Fruit fly (Drosophila melanogaster) whole organism, embryonic: Measurements from ENCODE around the gene CG32437.

Experiments used
- Ada2b ChIP-seq: fragments of 200-800 bp; sonication (Bioruptor generic); IDR thresholded peaks from 2 replicates; pipeline ENCODE4 v1.3.6; 2022; ENCODE audit warnings: missing biosample characterization, missing genetic modification characterization
- BEAF-32 ChIP-seq: fragments of 200-800 bp; sonication (Bioruptor generic); optimal IDR thresholded peaks from 3 replicates; lab custom pipeline; 2017; ENCODE audit warnings: missing biosample characterization, missing genetic modification characterization, mild to moderate bottlenecking, moderate library complexity, missing genetic modification reagents
- Bdp1 ChIP-seq: fragments of 200-800 bp; sonication (Bioruptor generic); optimal IDR thresholded peaks from 3 replicates; lab custom pipeline; 2016; ENCODE audit warnings: missing biosample characterization, missing genetic modification characterization
- CG14014 ChIP-seq: fragments of 200-800 bp; sonication (Bioruptor generic); IDR thresholded peaks from 2 replicates; pipeline ENCODE4 v1.3.6; 2022; ENCODE audit warnings: missing biosample characterization, missing genetic modification characterization
- CG15269 ChIP-seq: fragments of 200-800 bp; sonication (Bioruptor generic); optimal IDR thresholded peaks from 2 replicates; lab custom pipeline; 2018; ENCODE audit warnings: missing biosample characterization, mild to moderate bottlenecking, missing genetic modification characterization, moderate library complexity
- CG1603 ChIP-seq: fragments of 200-800 bp; sonication (Bioruptor generic); optimal IDR thresholded peaks from 2 replicates; lab custom pipeline; 2019; ENCODE audit warnings: missing biosample characterization, mild to moderate bottlenecking, missing genetic modification characterization, moderate library complexity
- CG16815 ChIP-seq: fragments of 200-800 bp; sonication (Bioruptor generic); optimal IDR thresholded peaks from 3 replicates; lab custom pipeline; 2017; ENCODE audit warnings: missing biosample characterization, mild to moderate bottlenecking, missing genetic modification characterization
- CG17829 ChIP-seq: fragments of 200-800 bp; optimal IDR thresholded peaks from 2 replicates; lab custom pipeline; 2019; ENCODE audit warnings: missing biosample characterization, mild to moderate bottlenecking, missing genetic modification characterization, moderate library complexity
- CG18764 ChIP-seq: fragments of 200-800 bp; sonication (Bioruptor generic); optimal IDR thresholded peaks from 3 replicates; lab custom pipeline; 2016; ENCODE audit warnings: missing biosample characterization, missing genetic modification characterization
- CG3065 ChIP-seq: fragments of 200-800 bp; sonication (Bioruptor generic); optimal IDR thresholded peaks from 2 replicates; lab custom pipeline; 2016; ENCODE audit warnings: missing biosample characterization, missing genetic modification characterization
- CG4820 ChIP-seq: fragments of 200-800 bp; sonication (Bioruptor generic); optimal IDR thresholded peaks from 3 replicates; lab custom pipeline; 2016; ENCODE audit warnings: missing biosample characterization, missing genetic modification characterization
- CG5180 ChIP-seq: fragments of 200-800 bp; sonication (Bioruptor generic); optimal IDR thresholded peaks from 3 replicates; lab custom pipeline; 2017; ENCODE audit warnings: missing biosample characterization, missing genetic modification characterization, mild to moderate bottlenecking, moderate library complexity, missing genetic modification reagents
- CG6272 ChIP-seq: fragments of 200-800 bp; sonication (Bioruptor generic); IDR thresholded peaks from 2 replicates; pipeline ENCODE4 v1.3.6; 2022; ENCODE audit warnings: missing biosample characterization, missing genetic modification characterization
- CG6813 ChIP-seq: fragments of 200-800 bp; sonication (Bioruptor generic); optimal IDR thresholded peaks from 2 replicates; lab custom pipeline; 2017; ENCODE audit warnings: missing biosample characterization, missing genetic modification characterization, mild to moderate bottlenecking, moderate library complexity, missing genetic modification reagents
- CG7786 ChIP-seq: fragments of 200-800 bp; sonication (Bioruptor generic); optimal IDR thresholded peaks from 2 replicates; lab custom pipeline; 2016; ENCODE audit warnings: missing biosample characterization, missing genetic modification characterization
- CG7963 ChIP-seq: fragments of 200-800 bp; sonication (Bioruptor generic); IDR thresholded peaks from 3 replicates; pipeline ENCODE4 v1.3.6; 2022; ENCODE audit warnings: missing biosample characterization, missing genetic modification characterization; ENCODE audit not compliant: partially characterized antibody
- CoRest ChIP-seq: fragments of 200-800 bp; sonication (Bioruptor generic); optimal IDR thresholded peaks from 3 replicates; lab custom pipeline; 2018; ENCODE audit warnings: missing biosample characterization, mild to moderate bottlenecking, missing genetic modification characterization, moderate library complexity
- D19A ChIP-seq: fragments of 200-800 bp; optimal IDR thresholded peaks from 3 replicates; lab custom pipeline; 2019; ENCODE audit warnings: missing biosample characterization, mild to moderate bottlenecking, missing genetic modification characterization, moderate library complexity
- E2f2 ChIP-seq: fragments of 200-800 bp; sonication (Bioruptor generic); IDR thresholded peaks from 2 replicates; pipeline ENCODE4 v1.3.6; 2022; ENCODE audit warnings: missing biosample characterization, missing genetic modification characterization
- H15 ChIP-seq: fragments of 200-800 bp; sonication (Bioruptor generic); IDR thresholded peaks from 3 replicates; pipeline ENCODE4 v1.3.6; 2022; ENCODE audit warnings: missing biosample characterization, missing genetic modification characterization
- HHEX ChIP-seq: fragments of 200-800 bp; sonication (Bioruptor generic); optimal IDR thresholded peaks from 3 replicates; lab custom pipeline; 2017; ENCODE audit warnings: missing biosample characterization, mild to moderate bottlenecking, missing genetic modification characterization, missing genetic modification reagents
- HmgZ ChIP-seq: fragments of 200-800 bp; sonication (Bioruptor generic); optimal IDR thresholded peaks from 2 replicates; lab custom pipeline; 2018; ENCODE audit warnings: missing biosample characterization, mild to moderate bottlenecking, missing genetic modification characterization
- Hr3 ChIP-seq: fragments of 200-800 bp; sonication (Bioruptor generic); optimal IDR thresholded peaks from 3 replicates; lab custom pipeline; 2016; ENCODE audit warnings: missing biosample characterization, missing genetic modification characterization
- Hsf ChIP-seq: fragments of 200-800 bp; sonication (Bioruptor generic); optimal IDR thresholded peaks from 3 replicates; lab custom pipeline; 2016; ENCODE audit warnings: missing biosample characterization, missing genetic modification characterization
- PHDP ChIP-seq: fragments of 200-800 bp; sonication (Bioruptor generic); optimal IDR thresholded peaks from 3 replicates; lab custom pipeline; 2018; ENCODE audit warnings: missing biosample characterization, mild to moderate bottlenecking, missing genetic modification characterization, moderate library complexity
- Rfx ChIP-seq: fragments of 200-800 bp; sonication (Bioruptor generic); IDR thresholded peaks from 2 replicates; pipeline ENCODE4 v1.3.6; 2022; ENCODE audit warnings: missing biosample characterization, missing genetic modification characterization
- Sox102F ChIP-seq: fragments of 200-800 bp; sonication (Bioruptor generic); optimal IDR thresholded peaks from 2 replicates; lab custom pipeline; 2018; ENCODE audit warnings: missing biosample characterization, mild to moderate bottlenecking, missing genetic modification characterization, moderate library complexity
- Trl ChIP-seq, 3 experiments: fragments of >200 bp in 2 of 3; fragments of 200-800 bp in 1 of 3; sonication (Bioruptor generic) in 1 of 3; optimal IDR thresholded peaks; 2 replicates in 1 of 3; 3 replicates in 2 of 3; lab custom pipeline; 2016 to 2017; ENCODE audit warnings: missing biosample characterization in 1 of 3, missing genetic modification characterization in 1 of 3
- Xrp1 ChIP-seq: fragments of 200-800 bp; sonication (Bioruptor generic); IDR thresholded peaks from 2 replicates; pipeline ENCODE4 v1.3.6; 2022; ENCODE audit warnings: missing biosample characterization, missing genetic modification characterization
- ap ChIP-seq: fragments of 200-800 bp; sonication (Bioruptor generic); IDR thresholded peaks from 2 replicates; pipeline ENCODE4 v1.3.6; 2022; ENCODE audit warnings: missing biosample characterization, missing genetic modification characterization
- ase ChIP-seq: fragments of 200-800 bp; sonication (Bioruptor generic); IDR thresholded peaks from 3 replicates; pipeline ENCODE4 v1.3.6; 2022; ENCODE audit warnings: missing biosample characterization, missing genetic modification characterization
- ash1 ChIP-seq: fragments of 200-800 bp; sonication (Bioruptor generic); optimal IDR thresholded peaks from 2 replicates; lab custom pipeline; 2018; ENCODE audit warnings: missing biosample characterization, mild to moderate bottlenecking, missing genetic modification characterization
- bowl ChIP-seq: fragments of 200-800 bp; sonication (Bioruptor generic); IDR thresholded peaks from 2 replicates; pipeline ENCODE4 v1.3.6; 2022; ENCODE audit warnings: missing biosample characterization, missing genetic modification characterization
- bsh ChIP-seq, 2 experiments: fragments of 200-800 bp; sonication (Bioruptor generic); optimal IDR thresholded peaks; 2 replicates each; lab custom pipeline; 2017 to 2018; ENCODE audit warnings: mild to moderate bottlenecking in 2 of 2, missing biosample characterization in 2 of 2, missing genetic modification characterization in 2 of 2, moderate library complexity in 1 of 2
- cad ChIP-seq: fragments of >200 bp; optimal IDR thresholded peaks from 2 replicates; lab custom pipeline; 2017; ENCODE audit warnings: missing biosample characterization, missing genetic modification characterization
- ci ChIP-seq: fragments of 200-800 bp; sonication (Bioruptor generic); IDR thresholded peaks from 3 replicates; pipeline ENCODE4 v1.3.6; 2022; ENCODE audit warnings: missing biosample characterization, missing genetic modification characterization
- crc ChIP-seq: fragments of 200-800 bp; sonication (Bioruptor generic); optimal IDR thresholded peaks from 2 replicates; lab custom pipeline; 2016; ENCODE audit warnings: missing biosample characterization, missing genetic modification characterization
- dpn ChIP-seq, 2 experiments: fragments of 200-800 bp; sonication (Bioruptor generic); optimal IDR thresholded peaks; 3 replicates each; lab custom pipeline; 2016; ENCODE audit warnings: missing biosample characterization in 2 of 2, missing genetic modification characterization in 2 of 2
- grau ChIP-seq: fragments of 200-800 bp; optimal IDR thresholded peaks from 3 replicates; lab custom pipeline; 2019; ENCODE audit warnings: missing biosample characterization, mild to moderate bottlenecking, missing genetic modification characterization, moderate library complexity
- gsb-n ChIP-seq: fragments of 200-800 bp; sonication (Bioruptor generic); optimal IDR thresholded peaks from 3 replicates; lab custom pipeline; 2018; ENCODE audit warnings: missing biosample characterization, mild to moderate bottlenecking, missing genetic modification characterization
- jigr1 ChIP-seq: fragments of 200-800 bp; sonication (Bioruptor generic); IDR thresholded peaks from 3 replicates; pipeline ENCODE4 v1.3.6; 2022; ENCODE audit warnings: missing biosample characterization, missing genetic modification characterization
- ken ChIP-seq: fragments of 200-800 bp; sonication (Bioruptor generic); IDR thresholded peaks from 3 replicates; pipeline ENCODE4 v1.3.6; 2022; ENCODE audit warnings: missing biosample characterization, missing genetic modification characterization
- lmd ChIP-seq: fragments of 200-800 bp; sonication (Bioruptor generic); IDR thresholded peaks from 2 replicates; pipeline ENCODE4 v1.3.6; 2022; ENCODE audit warnings: missing biosample characterization, missing genetic modification characterization
- maf-S ChIP-seq: fragments of 200-800 bp; sonication (Bioruptor generic); optimal IDR thresholded peaks from 2 replicates; lab custom pipeline; 2016; ENCODE audit warnings: missing biosample characterization, missing genetic modification characterization
- nmo ChIP-seq: fragments of 200-800 bp; sonication (Bioruptor generic); optimal IDR thresholded peaks from 2 replicates; lab custom pipeline; 2018; ENCODE audit warnings: missing biosample characterization, mild to moderate bottlenecking, missing genetic modification characterization, moderate library complexity
- prd ChIP-seq, 3 experiments: fragments of >200 bp in 2 of 3; fragments of 200-800 bp in 1 of 3; sonication (Bioruptor generic) in 1 of 3; optimal IDR thresholded peaks in 2 of 3; IDR thresholded peaks in 1 of 3; 2 replicates in 2 of 3; 3 replicates in 1 of 3; pipeline versions ENCODE4 v1.3.6 to Lab custom; 2017 to 2022; ENCODE audit warnings: missing biosample characterization in 1 of 3, missing genetic modification characterization in 1 of 3
- slbo ChIP-seq: fragments of 200-800 bp; sonication (Bioruptor generic); IDR thresholded peaks from 2 replicates; pipeline ENCODE4 v1.3.6; 2022; ENCODE audit warnings: missing biosample characterization, missing genetic modification characterization
- tgo ChIP-seq: fragments of 200-800 bp; sonication (Bioruptor generic); IDR thresholded peaks from 3 replicates; pipeline ENCODE4 v1.3.6; 2022; ENCODE audit warnings: missing biosample characterization, missing genetic modification characterization
- zfh2 ChIP-seq: fragments of 200-800 bp; sonication (Bioruptor generic); optimal IDR thresholded peaks from 2 replicates; lab custom pipeline; 2016; ENCODE audit warnings: missing biosample characterization, missing genetic modification characterization

Gene CG32437

dm6 chr3L:21317416-21318259 is 39.8 kb upstream of the CG32437 start, which contains the start of gene Pc (continued):
- peak; percentile 6 for TF ChIP-seq CG18764 (GFP tag; lab: Kevin White, UChicago)
- no peak for TF ChIP-seq CG3065
- TF ChIP-seq HHEX (GFP tag; lab: Kevin White, UChicago) = no peak
- no peak for TF ChIP-seq prd (optimal IDR thresholded peaks at IDR 0.05; lab: Kevin White, UChicago)
- no peak for TF ChIP-seq prd (GFP tag; IDR thresholded peaks at IDR 0.05; lab: Robert Waterston, UW)
- TF ChIP-seq BEAF-32 = peak; percentile 92
- TF ChIP-seq CG16815 (GFP tag; lab: Kevin White, UChicago) = no peak
- TF ChIP-seq CG7786 (GFP tag; lab: Kevin White, UChicago) = peak; percentile 5
- TF ChIP-seq Trl (optimal IDR thresholded peaks at IDR 0.05; lab: Kevin White, UChicago) = no peak
- TF ChIP-seq Trl (GFP tag; optimal IDR thresholded peaks at IDR 0.05; lab: Kevin White, UChicago) = peak; percentile 13
- TF ChIP-seq Hsf (GFP tag; lab: Kevin White, UChicago) = no peak
- no peak; the same call in 2 of the 3 replicates for TF ChIP-seq jigr1 (GFP tag; lab: Robert Waterston, UW)
- peak; percentile 29; the same call in 1 of the 2 replicates for TF ChIP-seq CG6272
- no peak for TF ChIP-seq H15
- no peak for TF ChIP-seq ken
- TF ChIP-seq CG7963 (GFP tag; lab: Robert Waterston, UW) = peak; percentile 78
- TF ChIP-seq crc (GFP tag; lab: Kevin White, UChicago) = no peak
- TF ChIP-seq lmd (GFP tag; lab: Robert Waterston, UW) = no peak
- TF ChIP-seq CoRest (tag; lab: Kevin White, UChicago) = peak; percentile 53
- no peak for TF ChIP-seq ash1
- TF ChIP-seq Hr3 (GFP tag; lab: Kevin White, UChicago) = no peak
- peak; percentile 18 for TF ChIP-seq D19A (tag; lab: Kevin White, UChicago)
- TF ChIP-seq ci (GFP tag; lab: Robert Waterston, UW) = peak; percentile 59; the same call in 2 of the 3 replicates
- peak; percentile 43 for TF ChIP-seq Rfx (GFP tag; lab: Robert Waterston, UW)
- peak; percentile 40 for TF ChIP-seq cad (GFP tag; lab: Kevin White, UChicago)
- TF ChIP-seq CG17829 = peak; percentile 48
- TF ChIP-seq HmgZ (tag; lab: Kevin White, UChicago) = peak; percentile 68
- no peak for TF ChIP-seq CG5180 (GFP tag; lab: Kevin White, UChicago)
- peak; percentile 67 for TF ChIP-seq nmo (GFP tag; lab: Kevin White, UChicago)
- no peak for TF ChIP-seq Ada2b (GFP tag; lab: Robert Waterston, UW)
- TF ChIP-seq dpn (GFP tag; optimal IDR thresholded peaks at IDR 0.05; lab: Kevin White, UChicago) = peak; percentile 11 to 16
- TF ChIP-seq CG14014 = no peak
- TF ChIP-seq ap (GFP tag; lab: Robert Waterston, UW) = no peak
- peak; percentile 100 for TF ChIP-seq CG1603 (tag; lab: Kevin White, UChicago)
- no peak for TF ChIP-seq CG15269 (tag; lab: Kevin White, UChicago)
- TF ChIP-seq PHDP (tag; lab: Kevin White, UChicago) = no peak
- no peak for TF ChIP-seq Sox102F (GFP tag; lab: Kevin White, UChicago)
- TF ChIP-seq zfh2 (GFP tag; lab: Kevin White, UChicago) = peak; percentile 0
- TF ChIP-seq gsb-n = peak; percentile 23
- no peak for TF ChIP-seq ase
- TF ChIP-seq Xrp1 (GFP tag; lab: Robert Waterston, UW) = no peak
- TF ChIP-seq slbo (GFP tag; lab: Robert Waterston, UW) = peak; percentile 40
- TF ChIP-seq bowl (GFP tag; lab: Robert Waterston, UW) = no peak
- TF ChIP-seq maf-S (GFP tag; lab: Kevin White, UChicago) = no peak
- TF ChIP-seq E2f2 (GFP tag; lab: Robert Waterston, UW) = peak; percentile 64
- TF ChIP-seq CG6813 (GFP tag; lab: Kevin White, UChicago) = no peak
- TF ChIP-seq Bdp1 = no peak
- no peak for TF ChIP-seq CG4820 (GFP tag; lab: Kevin White, UChicago)
- TF ChIP-seq bsh (GFP tag; optimal IDR thresholded peaks at IDR 0.05; lab: Kevin White, UChicago) = no peak
- TF ChIP-seq grau (tag; lab: Kevin White, UChicago) = peak; percentile 17
- TF ChIP-seq tgo (GFP tag; lab: Robert Waterston, UW) = no peak
